Fruit fly (Drosophila melanogaster) whole organism, wandering third instar larva: ENCODE results near the gene CG10208.
A peak's percentile ranks its signal among the peaks of the same experiment; 100 is the strongest.

Experiments used
- Abd-B ChIP-seq: fragments of >200 bp; optimal IDR thresholded peaks from 2 replicates; lab custom pipeline; 2017; ENCODE audit warnings: missing biosample characterization, missing genetic modification characterization
- CG32264 ChIP-seq: fragments of 200-800 bp; sonication (Bioruptor generic); optimal IDR thresholded peaks from 2 replicates; lab custom pipeline; 2016; ENCODE audit warnings: missing biosample characterization, missing genetic modification characterization
- CG9705 ChIP-seq: fragments of 200-800 bp; sonication (Bioruptor generic); optimal IDR thresholded peaks from 2 replicates; lab custom pipeline; 2018; ENCODE audit warnings: missing biosample characterization, mild to moderate bottlenecking, missing genetic modification characterization
- CrebA ChIP-seq: fragments of 200-800 bp; sonication (Bioruptor generic); optimal IDR thresholded peaks from 2 replicates; lab custom pipeline; 2016; ENCODE audit warnings: missing biosample characterization, mild to moderate bottlenecking, missing genetic modification characterization, borderline replicate concordance
- Dfd ChIP-seq: fragments of >200 bp; optimal IDR thresholded peaks from 2 replicates; lab custom pipeline; 2017; ENCODE audit warnings: missing biosample characterization, missing genetic modification characterization
- Dif ChIP-seq: fragments of 200-275, 200-300 bp; sonication (Bioruptor generic); optimal IDR thresholded peaks from 2 replicates; lab custom pipeline; 2018; ENCODE audit warnings: missing biosample characterization, missing genetic modification characterization; ENCODE audit not compliant: partially characterized antibody
- GATAd ChIP-seq: sonication (Bioruptor generic); optimal IDR thresholded peaks from 2 replicates; lab custom pipeline; 2016; ENCODE audit warnings: missing biosample characterization, missing genetic modification characterization
- HLH106 ChIP-seq: fragments of 200-800 bp; optimal IDR thresholded peaks from 3 replicates; lab custom pipeline; 2019; ENCODE audit warnings: missing biosample characterization, mild to moderate bottlenecking, missing genetic modification characterization, moderate library complexity
- Hnf4 ChIP-seq: fragments of 200-800 bp; sonication (Bioruptor generic); optimal IDR thresholded peaks from 2 replicates; lab custom pipeline; 2016; ENCODE audit warnings: missing biosample characterization, mild to moderate bottlenecking, missing genetic modification characterization
- Hr78 ChIP-seq: fragments of >200 bp; optimal IDR thresholded peaks from 2 replicates; lab custom pipeline; 2017; ENCODE audit warnings: missing biosample characterization, missing genetic modification characterization
- Hr83 ChIP-seq: fragments of 200-300 bp; sonication (Bioruptor generic); optimal IDR thresholded peaks from 2 replicates; lab custom pipeline; 2016; ENCODE audit warnings: missing biosample characterization, mild to moderate bottlenecking, missing genetic modification characterization, moderate library complexity; ENCODE audit not compliant: poor library complexity, severe bottlenecking
- Jra ChIP-seq: sonication (Bioruptor generic); optimal IDR thresholded peaks from 2 replicates; lab custom pipeline; 2016; ENCODE audit warnings: missing biosample characterization, missing genetic modification characterization
- Mio ChIP-seq: sonication (Bioruptor generic); optimal IDR thresholded peaks from 2 replicates; lab custom pipeline; 2016; ENCODE audit warnings: missing biosample characterization, missing genetic modification characterization
- Myc ChIP-seq: fragments of >200 bp; optimal IDR thresholded peaks from 2 replicates; lab custom pipeline; 2017
- N ChIP-seq: fragments of >200 bp; optimal IDR thresholded peaks from 2 replicates; lab custom pipeline; 2018; ENCODE audit warnings: missing biosample characterization, missing external identifiers, missing genetic modification characterization
- OdsH ChIP-seq: fragments of 200-800 bp; sonication (Bioruptor generic); optimal IDR thresholded peaks from 2 replicates; lab custom pipeline; 2016; ENCODE audit warnings: missing biosample characterization, mild to moderate bottlenecking, missing genetic modification characterization
- Rel ChIP-seq, 2 experiments: fragments of 200-800 bp; sonication (Bioruptor generic) in 1 of 2; optimal IDR thresholded peaks; 2 replicates in 1 of 2; 3 replicates in 1 of 2; lab custom pipeline; 2016 to 2019; ENCODE audit warnings: mild to moderate bottlenecking in 2 of 2, missing biosample characterization in 2 of 2, missing genetic modification characterization in 2 of 2, moderate library complexity in 1 of 2
- Sp1 ChIP-seq: fragments of 200-800 bp; sonication (Bioruptor generic); optimal IDR thresholded peaks from 3 replicates; lab custom pipeline; 2019; ENCODE audit warnings: missing biosample characterization, mild to moderate bottlenecking, missing genetic modification characterization, moderate library complexity
- Vsx2 ChIP-seq: fragments of 200-300, 225-300 bp; sonication (Bioruptor generic); optimal IDR thresholded peaks from 2 replicates; lab custom pipeline; 2018; ENCODE audit warnings: missing biosample characterization, missing genetic modification characterization; ENCODE audit not compliant: partially characterized antibody
- br ChIP-seq: fragments of 200-800 bp; sonication (Bioruptor generic); optimal IDR thresholded peaks from 2 replicates; lab custom pipeline; 2016; ENCODE audit warnings: missing biosample characterization, missing genetic modification characterization
- brk ChIP-seq: fragments of 200-800 bp; sonication (Bioruptor generic); optimal IDR thresholded peaks from 2 replicates; lab custom pipeline; 2016; ENCODE audit warnings: missing biosample characterization, mild to moderate bottlenecking, missing genetic modification characterization
- dl ChIP-seq, 2 experiments: fragments of 175-275, 200-275 bp in 1 of 2; fragments of 200-275 bp in 1 of 2; sonication (Bioruptor generic); optimal IDR thresholded peaks; lab custom pipeline; 2018; ENCODE audit warnings: mild to moderate bottlenecking in 2 of 2, missing biosample characterization in 2 of 2, missing genetic modification characterization in 2 of 2, moderate library complexity in 2 of 2; ENCODE audit not compliant: partially characterized antibody in 2 of 2, insufficient read depth in 1 of 2
- dmrt93B ChIP-seq: fragments of 200-800 bp; sonication (Bioruptor generic); optimal IDR thresholded peaks from 2 replicates; lab custom pipeline; 2018; ENCODE audit warnings: missing biosample characterization, mild to moderate bottlenecking, missing genetic modification characterization
- dsf ChIP-seq: sonication (Bioruptor generic); optimal IDR thresholded peaks from 2 replicates; lab custom pipeline; 2016; ENCODE audit warnings: missing biosample characterization, missing genetic modification characterization, borderline replicate concordance
- ey ChIP-seq: fragments of 200-800 bp; sonication (Bioruptor generic); optimal IDR thresholded peaks from 2 replicates; lab custom pipeline; 2016; ENCODE audit warnings: missing biosample characterization, missing genetic modification characterization
- foxo ChIP-seq, 2 experiments: fragments of 200-800 bp; sonication (Bioruptor generic); optimal IDR thresholded peaks; 2 replicates in 1 of 2; 3 replicates in 1 of 2; lab custom pipeline; 2016 to 2017; ENCODE audit warnings: missing biosample characterization in 2 of 2, missing genetic modification characterization in 2 of 2
- fru ChIP-seq: fragments of 200-800 bp; sonication (Bioruptor generic); optimal IDR thresholded peaks from 3 replicates; lab custom pipeline; 2016; ENCODE audit warnings: missing biosample characterization, mild to moderate bottlenecking, missing genetic modification characterization
- h ChIP-seq: fragments of 200-800 bp; sonication (Bioruptor generic); optimal IDR thresholded peaks from 3 replicates; lab custom pipeline; 2016; ENCODE audit warnings: missing biosample characterization, mild to moderate bottlenecking, missing genetic modification characterization
- jim ChIP-seq: fragments of 175-275, 200-325 bp; sonication (Bioruptor generic); optimal IDR thresholded peaks from 2 replicates; lab custom pipeline; 2016; ENCODE audit warnings: missing biosample characterization, mild to moderate bottlenecking, missing genetic modification characterization
- lola ChIP-seq: fragments of >200 bp; optimal IDR thresholded peaks from 2 replicates; lab custom pipeline; 2017; ENCODE audit warnings: missing biosample characterization, missing genetic modification characterization
- pan ChIP-seq: fragments of >200 bp; optimal IDR thresholded peaks from 2 replicates; lab custom pipeline; 2017
- psq ChIP-seq: fragments of 200-800 bp; sonication (Bioruptor generic); optimal IDR thresholded peaks from 3 replicates; lab custom pipeline; 2017; ENCODE audit warnings: missing biosample characterization, mild to moderate bottlenecking, missing genetic modification characterization, moderate library complexity
- rgr ChIP-seq: fragments of 200-800 bp; sonication (Bioruptor generic); optimal IDR thresholded peaks from 3 replicates; lab custom pipeline; 2016; ENCODE audit warnings: missing biosample characterization, mild to moderate bottlenecking, missing genetic modification characterization
- sage ChIP-seq: fragments of 200-800 bp; sonication (Bioruptor generic); optimal IDR thresholded peaks from 2 replicates; lab custom pipeline; 2016; ENCODE audit warnings: missing biosample characterization, mild to moderate bottlenecking, missing genetic modification characterization
- sv ChIP-seq: fragments of 200-800 bp; sonication (Bioruptor generic); optimal IDR thresholded peaks from 3 replicates; lab custom pipeline; 2016; ENCODE audit warnings: missing biosample characterization, missing genetic modification characterization
- tai ChIP-seq: sonication (Bioruptor generic); optimal IDR thresholded peaks from 2 replicates; lab custom pipeline; 2016; ENCODE audit warnings: missing biosample characterization, missing genetic modification characterization
- usp ChIP-seq: fragments of >200 bp; optimal IDR thresholded peaks from 2 replicates; lab custom pipeline; 2017; ENCODE audit warnings: missing biosample characterization, missing genetic modification characterization
- woc ChIP-seq: sonication (Bioruptor generic); optimal IDR thresholded peaks from 2 replicates; lab custom pipeline; 2016; ENCODE audit warnings: missing biosample characterization, mild to moderate bottlenecking, missing genetic modification characterization

The CG10208 gene

DNA sequence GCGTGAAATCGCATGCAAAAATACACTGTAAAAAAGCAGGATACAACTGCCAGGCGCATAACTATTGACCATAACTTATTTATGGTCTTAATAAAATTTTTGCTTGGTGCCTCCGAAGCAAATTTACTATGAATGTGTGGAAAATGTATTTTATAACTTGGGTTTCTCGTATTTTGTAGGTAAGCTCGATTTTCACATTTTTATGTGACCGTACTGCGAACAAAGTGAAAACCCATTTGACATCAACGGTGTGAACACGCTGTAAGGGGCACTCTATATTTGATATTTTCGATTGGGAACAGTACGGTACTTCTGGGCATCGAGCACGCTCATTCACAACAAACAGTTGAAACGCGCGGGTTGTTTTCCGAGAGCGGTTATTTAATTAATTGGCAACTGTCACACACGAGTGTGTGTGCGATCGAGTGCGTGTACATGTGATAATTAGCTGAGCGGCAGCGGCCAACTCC, 7.6 kb upstream of the CG10208 start, which contains the start of the genes Nup98-96 and mbc:
Nup98-96 (minus strand) TSS at position 156 of the 470 bp plus-strand sequence.
mbc (plus strand) TSS at position 300 of the 470 bp plus-strand sequence.
- TF ChIP-seq dsf (no peak), Sp1 (GFP tag; lab: Kevin White, UChicago) (peak; percentile 78), CrebA (GFP tag; lab: Kevin White, UChicago) (no peak), fru (peak; percentile 85), tai (GFP tag; lab: Kevin White, UChicago) (no peak), Hr78 (GFP tag; lab: Kevin White, UChicago) (peak; percentile 50), sage (GFP tag; lab: Kevin White, UChicago) (no peak), Dif (GFP tag; lab: Kevin White, UChicago) (peak; percentile 76), rgr (peak; percentile 86), foxo (GFP tag; optimal IDR thresholded peaks at IDR 0.05; lab: Kevin White, UChicago) (peak in 1 of 2 experiments; percentile 90), brk (GFP tag; lab: Kevin White, UChicago) (no peak), usp (GFP tag; lab: Kevin White, UChicago) (no peak), Mio (GFP tag; lab: Kevin White, UChicago) (peak; percentile 9), Vsx2 (GFP tag; lab: Kevin White, UChicago) (peak; percentile 99), psq (GFP tag; lab: Kevin White, UChicago) (peak; percentile 73), ey (GFP tag; lab: Kevin White, UChicago) (peak; percentile 87), CG9705 (GFP tag; lab: Kevin White, UChicago) (peak; percentile 84), GATAd (no peak), CG32264 (GFP tag; lab: Kevin White, UChicago) (peak; percentile 8), Hr83 (peak; percentile 84), lola (GFP tag; lab: Kevin White, UChicago) (peak; percentile 79), woc (GFP tag; lab: Kevin White, UChicago) (peak; percentile 91), br (GFP tag; lab: Kevin White, UChicago) (peak; percentile 80), HLH106 (tag; lab: Kevin White, UChicago) (peak; percentile 87), Dfd (GFP tag; lab: Kevin White, UChicago) (no peak), dl (GFP tag; optimal IDR thresholded peaks at IDR 0.05; lab: Kevin White, UChicago; ENCODE audit: insufficient read depth in 1 of 2, partially characterized antibody in 2 of 2) (no peak), OdsH (GFP tag; lab: Kevin White, UChicago) (peak; percentile 80), N (GFP tag; lab: Kevin White, UChicago) (peak; percentile 73), Jra (GFP tag; lab: Kevin White, UChicago) (peak; percentile 68), Rel (GFP tag; optimal IDR thresholded peaks at IDR 0.05; lab: Kevin White, UChicago) (no peak), Rel (tag; optimal IDR thresholded peaks at IDR 0.05; lab: Kevin White, UChicago) (peak; percentile 86), Myc (lab: Kevin White, UChicago) (peak; percentile 41), Abd-B (GFP tag; lab: Kevin White, UChicago) (peak; percentile 65), dmrt93B (GFP tag; lab: Kevin White, UChicago) (peak; percentile 84), h (peak; percentile 89), sv (peak; percentile 86), jim (no peak), pan (lab: Kevin White, UChicago) (no peak), Hnf4 (GFP tag; lab: Kevin White, UChicago) (peak; percentile 59)

DNA sequence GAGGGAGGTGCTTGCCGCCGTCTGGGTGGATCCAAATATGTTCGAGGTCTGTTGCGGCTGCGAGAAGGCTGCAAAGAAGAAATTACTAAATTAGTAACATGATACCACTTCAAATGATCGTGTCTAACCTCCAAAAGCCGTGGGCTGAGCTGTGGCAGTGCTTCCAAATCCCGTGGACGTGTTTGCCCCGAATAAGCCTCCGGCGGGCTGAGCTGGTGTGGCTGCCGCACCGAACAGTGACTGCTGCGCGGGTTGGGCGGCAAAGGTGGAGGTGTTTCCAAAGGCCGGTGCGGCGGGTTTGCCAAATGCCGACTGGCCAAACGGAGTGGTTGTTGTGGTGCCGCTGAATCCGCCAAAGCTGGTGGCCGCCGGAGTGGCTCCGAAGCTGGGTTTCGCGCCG, 6.8 kb upstream of the CG10208 start:
- no peak for TF ChIP-seq dsf
- TF ChIP-seq CrebA (GFP tag; lab: Kevin White, UChicago), result no peak
- no peak for TF ChIP-seq jim
- TF ChIP-seq, all 38 proteins: peak for 0

DNA sequence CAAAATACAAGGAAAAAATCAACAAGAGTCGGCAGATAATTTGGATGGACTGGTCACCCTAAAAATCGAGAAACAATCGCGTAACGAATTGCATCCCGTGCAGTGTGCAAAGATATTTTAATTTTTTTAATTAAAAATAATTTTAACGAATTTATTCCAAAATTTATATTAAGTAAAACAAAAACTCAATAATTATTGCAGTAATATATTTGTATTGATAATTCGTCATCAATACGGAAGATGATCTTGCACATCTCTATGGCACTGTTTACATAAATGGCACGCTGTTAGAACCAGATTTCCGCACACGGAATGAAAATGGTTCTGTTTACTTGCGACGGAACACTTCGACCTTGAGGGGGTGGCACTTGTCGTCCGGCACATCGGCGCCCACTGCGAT, 1.1 kb downstream of the CG10208 start, which contains the start of gene tst:
tst (minus strand) TSS at position 52 of the 400 bp plus-strand sequence.
- TF ChIP-seq tai (GFP tag; lab: Kevin White, UChicago), result no peak
- peak; percentile 43 for TF ChIP-seq GATAd
- peak; percentile 88 for TF ChIP-seq psq (GFP tag; lab: Kevin White, UChicago)
- no peak for TF ChIP-seq Abd-B (GFP tag; lab: Kevin White, UChicago)
- no peak for TF ChIP-seq Dif (GFP tag; lab: Kevin White, UChicago)
- TF ChIP-seq Mio (GFP tag; lab: Kevin White, UChicago), result no peak
- TF ChIP-seq Myc (lab: Kevin White, UChicago), result no peak
- no peak for TF ChIP-seq lola (GFP tag; lab: Kevin White, UChicago)
- TF ChIP-seq br (GFP tag; lab: Kevin White, UChicago), result peak; percentile 69
- no peak for TF ChIP-seq Vsx2 (GFP tag; lab: Kevin White, UChicago)
- peak; percentile 45 for TF ChIP-seq CG9705 (GFP tag; lab: Kevin White, UChicago)
- TF ChIP-seq usp (GFP tag; lab: Kevin White, UChicago), result no peak
- peak; percentile 86 for TF ChIP-seq OdsH (GFP tag; lab: Kevin White, UChicago)
- no peak for TF ChIP-seq CG32264 (GFP tag; lab: Kevin White, UChicago)
- TF ChIP-seq h, result peak; percentile 85
- no peak for TF ChIP-seq jim
- no peak for TF ChIP-seq pan (lab: Kevin White, UChicago)
- TF ChIP-seq Dfd (GFP tag; lab: Kevin White, UChicago), result no peak
- peak; percentile 58 for TF ChIP-seq sv
- TF ChIP-seq N (GFP tag; lab: Kevin White, UChicago), result no peak
- TF ChIP-seq Hr83, result peak; percentile 22
- no peak for TF ChIP-seq dsf
- TF ChIP-seq sage (GFP tag; lab: Kevin White, UChicago), result no peak
- no peak for TF ChIP-seq CrebA (GFP tag; lab: Kevin White, UChicago)
- TF ChIP-seq brk (GFP tag; lab: Kevin White, UChicago), result no peak
- peak in 1 of 2 experiments; percentile 94 for TF ChIP-seq foxo (GFP tag; optimal IDR thresholded peaks at IDR 0.05; lab: Kevin White, UChicago)
- TF ChIP-seq Sp1 (GFP tag; lab: Kevin White, UChicago), result peak; percentile 84
- TF ChIP-seq Hnf4 (GFP tag; lab: Kevin White, UChicago), result no peak
- TF ChIP-seq Jra (GFP tag; lab: Kevin White, UChicago), result no peak
- TF ChIP-seq HLH106 (tag; lab: Kevin White, UChicago), result peak; percentile 92
- no peak for TF ChIP-seq woc (GFP tag; lab: Kevin White, UChicago)
- TF ChIP-seq dmrt93B (GFP tag; lab: Kevin White, UChicago), result peak; percentile 84
- TF ChIP-seq Hr78 (GFP tag; lab: Kevin White, UChicago), result no peak
- TF ChIP-seq ey (GFP tag; lab: Kevin White, UChicago), result peak; percentile 68
- TF ChIP-seq fru, result peak; percentile 80
